Worm (Caenorhabditis elegans) whole organism, L4/young adult: Measurements from ENCODE around the gene fbxb-24.

Experiments
- W03F9.2 ChIP-seq: fragments of 150-350 bp; optimal IDR thresholded peaks from 2 replicates; lab custom pipeline; 2014; ENCODE audit warnings: missing biosample characterization, missing genetic modification characterization
- dao-5 ChIP-seq: sonication (generic microtip); optimal IDR thresholded peaks from 2 replicates; lab custom pipeline; 2016; ENCODE audit warnings: missing genotype, missing genetic modification characterization, moderate library complexity, missing compliant biosample characterization
- him-1 ChIP-seq: sonication (generic microtip); optimal IDR thresholded peaks from 2 replicates; lab custom pipeline; 2016; ENCODE audit warnings: missing genotype, missing genetic modification reagents, missing genetic modification characterization, missing compliant biosample characterization

DNA sequence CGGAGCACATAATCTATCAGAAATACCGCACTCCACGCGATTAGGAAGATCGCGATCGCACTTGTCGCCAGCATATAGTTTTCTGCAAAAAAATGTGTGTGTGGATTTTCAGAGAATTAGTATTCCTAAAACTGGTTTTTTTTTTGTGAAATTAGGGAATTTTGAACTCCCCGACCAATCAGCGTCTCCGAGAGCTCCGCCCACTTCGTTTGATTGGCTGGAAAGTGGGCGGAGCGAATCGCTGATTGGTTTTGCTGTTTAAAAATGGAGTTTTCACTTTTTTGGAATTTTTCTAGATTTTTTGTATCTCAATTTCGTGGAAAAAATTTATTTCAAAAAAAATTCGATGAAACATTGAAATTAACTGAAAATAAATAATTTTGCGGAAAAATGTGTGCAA is 47.6 kb upstream of the fbxb-24 start:
- TF ChIP-seq W03F9.2 (tag; lab: Kevin White, UChicago) (no peak), him-1 (tag; lab: Kevin White, UChicago) (no peak), dao-5 (tag; lab: Kevin White, UChicago) (no peak)
